Fruit fly (Drosophila melanogaster) whole organism, embryonic: Measurements from ENCODE around the gene Mtr3.

Experiments used
- Adf1 ChIP-seq: fragments of 200-800 bp; sonication (Bioruptor generic); IDR thresholded peaks from 2 replicates; pipeline ENCODE4 v1.3.6; 2022; ENCODE audit warnings: missing biosample characterization, missing genetic modification characterization
- Awh ChIP-seq: fragments of 200-800 bp; sonication (Bioruptor generic); IDR thresholded peaks from 2 replicates; pipeline ENCODE4, ENCODE4 v1.3.6; 2022; ENCODE audit warnings: missing biosample characterization, missing genetic modification characterization
- Bdp1 ChIP-seq: fragments of 200-800 bp; sonication (Bioruptor generic); optimal IDR thresholded peaks from 3 replicates; lab custom pipeline; 2016; ENCODE audit warnings: missing biosample characterization, missing genetic modification characterization
- CG10267 ChIP-seq: fragments of 200-800 bp; sonication (Bioruptor generic); optimal IDR thresholded peaks from 2 replicates; lab custom pipeline; 2018; ENCODE audit warnings: missing biosample characterization, mild to moderate bottlenecking, missing genetic modification characterization, moderate library complexity
- CG10321 ChIP-seq: fragments of 200-800 bp; sonication (Bioruptor generic); IDR thresholded peaks from 2 replicates; pipeline ENCODE4 v1.3.6; 2022; ENCODE audit warnings: missing biosample characterization, missing genetic modification characterization
- CG11247 ChIP-seq: fragments of 200-800 bp; sonication (Bioruptor generic); IDR thresholded peaks from 2 replicates; pipeline ENCODE4 v1.3.6; 2022; ENCODE audit warnings: missing biosample characterization, missing genetic modification characterization
- CG11695 ChIP-seq: fragments of 200-800 bp; sonication (Bioruptor generic); IDR thresholded peaks from 3 replicates; pipeline ENCODE4 v1.3.6; 2022; ENCODE audit warnings: missing biosample characterization, missing genetic modification characterization
- CG12071 ChIP-seq: fragments of 200-800 bp; sonication (Bioruptor generic); optimal IDR thresholded peaks from 3 replicates; lab custom pipeline; 2018; ENCODE audit warnings: missing biosample characterization, mild to moderate bottlenecking, missing genetic modification characterization
- CG12391 ChIP-seq: fragments of 200-800 bp; sonication (Bioruptor generic); optimal IDR thresholded peaks from 3 replicates; lab custom pipeline; 2018; ENCODE audit warnings: missing biosample characterization, mild to moderate bottlenecking, missing genetic modification characterization, moderate library complexity
- CG13775 ChIP-seq: fragments of 200-800 bp; sonication (Bioruptor generic); optimal IDR thresholded peaks from 3 replicates; lab custom pipeline; 2017; ENCODE audit warnings: missing biosample characterization, mild to moderate bottlenecking, missing genetic modification characterization
- CG15514 ChIP-seq: fragments of 200-800 bp; sonication (Bioruptor generic); optimal IDR thresholded peaks from 3 replicates; lab custom pipeline; 2017; ENCODE audit warnings: missing biosample characterization, missing genetic modification characterization, mild to moderate bottlenecking, moderate library complexity, missing genetic modification reagents
- CG1603 ChIP-seq: fragments of 200-800 bp; sonication (Bioruptor generic); optimal IDR thresholded peaks from 2 replicates; lab custom pipeline; 2019; ENCODE audit warnings: missing biosample characterization, mild to moderate bottlenecking, missing genetic modification characterization, moderate library complexity
- CG16863 ChIP-seq: fragments of 200-800 bp; sonication (Bioruptor generic); optimal IDR thresholded peaks from 3 replicates; lab custom pipeline; 2016; ENCODE audit warnings: missing biosample characterization, missing genetic modification characterization
- CG17802 ChIP-seq: fragments of 200-800 bp; sonication (Bioruptor generic); optimal IDR thresholded peaks from 2 replicates; lab custom pipeline; 2018; ENCODE audit warnings: missing biosample characterization, mild to moderate bottlenecking, missing genetic modification characterization, moderate library complexity
- CG1832 ChIP-seq: fragments of 200-800 bp; sonication (Bioruptor generic); optimal IDR thresholded peaks from 2 replicates; lab custom pipeline; 2017; ENCODE audit warnings: missing biosample characterization, mild to moderate bottlenecking, missing genetic modification characterization, inconsistent platforms
- CG2116 ChIP-seq: fragments of 200-800 bp; sonication (Bioruptor generic); optimal IDR thresholded peaks from 3 replicates; lab custom pipeline; 2018; ENCODE audit warnings: missing biosample characterization, mild to moderate bottlenecking, missing genetic modification characterization
- CG34422 ChIP-seq: fragments of 200-800 bp; sonication (Bioruptor generic); IDR thresholded peaks from 3 replicates; pipeline ENCODE4 v1.3.6; 2022; ENCODE audit warnings: missing biosample characterization, missing genetic modification characterization
- CG4328 ChIP-seq: fragments of 200-800 bp; sonication (Bioruptor generic); optimal IDR thresholded peaks from 3 replicates; lab custom pipeline; 2017; ENCODE audit warnings: missing biosample characterization, missing genetic modification reagents, missing genetic modification characterization
- CG4707 ChIP-seq: fragments of 200-800 bp; sonication (Bioruptor generic); optimal IDR thresholded peaks from 2 replicates; lab custom pipeline; 2018; ENCODE audit warnings: missing biosample characterization, mild to moderate bottlenecking, missing genetic modification characterization, moderate library complexity
- CG6175 ChIP-seq: fragments of 200-800 bp; sonication (Bioruptor generic); IDR thresholded peaks from 3 replicates; pipeline ENCODE4 v1.3.6; 2022; ENCODE audit warnings: missing biosample characterization, missing genetic modification characterization
- CG6689 ChIP-seq: fragments of 200-800 bp; sonication (Bioruptor generic); IDR thresholded peaks from 2 replicates; pipeline ENCODE4 v1.3.6; 2022; ENCODE audit warnings: missing biosample characterization, missing genetic modification characterization
- CG7839 ChIP-seq: fragments of 200-800 bp; sonication (Bioruptor generic); optimal IDR thresholded peaks from 3 replicates; lab custom pipeline; 2018; ENCODE audit warnings: missing biosample characterization, mild to moderate bottlenecking, missing genetic modification characterization, moderate library complexity
- CG9437 ChIP-seq: fragments of 200-800 bp; sonication (Bioruptor generic); optimal IDR thresholded peaks from 2 replicates; lab custom pipeline; 2018; ENCODE audit warnings: missing biosample characterization, mild to moderate bottlenecking, missing genetic modification characterization
- CHES-1-like ChIP-seq: fragments of 200-800 bp; sonication (Bioruptor generic); optimal IDR thresholded peaks from 2 replicates; lab custom pipeline; 2016; ENCODE audit warnings: missing biosample characterization, missing genetic modification characterization
- CTCF ChIP-seq: fragments of 200-800 bp; sonication (Bioruptor generic); optimal IDR thresholded peaks from 2 replicates; lab custom pipeline; 2017; ENCODE audit warnings: missing biosample characterization, mild to moderate bottlenecking, missing genetic modification characterization, moderate library complexity
- D ChIP-seq, 2 experiments: fragments of 200-800 bp in 1 of 2; fragments of >200 bp in 1 of 2; sonication (Bioruptor generic) in 1 of 2; optimal IDR thresholded peaks; 2 replicates in 1 of 2; 3 replicates in 1 of 2; lab custom pipeline; 2017; ENCODE audit warnings: mild to moderate bottlenecking in 1 of 2, missing biosample characterization in 1 of 2, missing genetic modification characterization in 1 of 2, missing genetic modification reagents in 1 of 2
- D19B ChIP-seq: fragments of 200-800 bp; sonication (Bioruptor generic); optimal IDR thresholded peaks from 2 replicates; lab custom pipeline; 2017; ENCODE audit warnings: missing biosample characterization, mild to moderate bottlenecking, missing genetic modification characterization
- E2f1 ChIP-seq: fragments of 200-800 bp; sonication (Bioruptor generic); IDR thresholded peaks from 2 replicates; pipeline ENCODE4 v1.3.6; 2022; ENCODE audit warnings: missing biosample characterization, missing genetic modification characterization
- HLH54F ChIP-seq: fragments of 200-800 bp; sonication (Bioruptor generic); optimal IDR thresholded peaks from 3 replicates; lab custom pipeline; 2016; ENCODE audit warnings: missing biosample characterization, missing genetic modification characterization
- HLHmδ ChIP-seq: fragments of 200-800 bp; sonication (Bioruptor generic); optimal IDR thresholded peaks from 2 replicates; lab custom pipeline; 2018; ENCODE audit warnings: missing biosample characterization, mild to moderate bottlenecking, missing genetic modification characterization, moderate library complexity
- Hsf ChIP-seq: fragments of 200-800 bp; sonication (Bioruptor generic); optimal IDR thresholded peaks from 3 replicates; lab custom pipeline; 2016; ENCODE audit warnings: missing biosample characterization, missing genetic modification characterization
- NfI ChIP-seq: fragments of 200-800 bp; sonication (Bioruptor generic); optimal IDR thresholded peaks from 3 replicates; lab custom pipeline; 2018; ENCODE audit warnings: missing biosample characterization, mild to moderate bottlenecking, missing genetic modification characterization, moderate library complexity
- Ravus ChIP-seq: fragments of 200-800 bp; sonication (Bioruptor generic); IDR thresholded peaks from 2 replicates; pipeline ENCODE4 v1.3.6; 2022; ENCODE audit warnings: missing biosample characterization, missing genetic modification characterization
- Tbp ChIP-seq: fragments of >200 bp; optimal IDR thresholded peaks from 2 replicates; lab custom pipeline; 2018; ENCODE audit warnings: missing biosample characterization, missing genetic modification characterization
- al ChIP-seq: fragments of 200-800 bp; sonication (Bioruptor generic); IDR thresholded peaks from 2 replicates; pipeline ENCODE4 v1.3.6; 2022; ENCODE audit warnings: missing biosample characterization, missing genetic modification characterization
- br ChIP-seq: fragments of >200 bp; optimal IDR thresholded peaks from 2 replicates; lab custom pipeline; 2017
- fd3F ChIP-seq: fragments of 200-800 bp; sonication (Bioruptor generic); optimal IDR thresholded peaks from 2 replicates; lab custom pipeline; 2018; ENCODE audit warnings: missing biosample characterization, mild to moderate bottlenecking, missing genetic modification characterization, moderate library complexity
- fd96Cb ChIP-seq: fragments of 200-800 bp; sonication (Bioruptor generic); optimal IDR thresholded peaks from 2 replicates; lab custom pipeline; 2018; ENCODE audit warnings: missing biosample characterization, mild to moderate bottlenecking, missing genetic modification characterization, moderate library complexity
- grn ChIP-seq: fragments of 200-800 bp; sonication (Bioruptor generic); optimal IDR thresholded peaks from 3 replicates; lab custom pipeline; 2017; ENCODE audit warnings: missing biosample characterization, missing genetic modification characterization
- hth ChIP-seq: fragments of >200 bp; optimal IDR thresholded peaks from 2 replicates; lab custom pipeline; 2017; ENCODE audit warnings: inconsistent platforms
- kah ChIP-seq: fragments of 200-800 bp; sonication (Bioruptor generic); optimal IDR thresholded peaks from 2 replicates; lab custom pipeline; 2018; ENCODE audit warnings: missing biosample characterization, mild to moderate bottlenecking, missing genetic modification characterization
- knrl ChIP-seq: fragments of 200-800 bp; sonication (Bioruptor generic); IDR thresholded peaks from 3 replicates; pipeline ENCODE4 v1.3.6; 2022; ENCODE audit warnings: missing biosample characterization, missing genetic modification characterization; ENCODE audit not compliant: partially characterized antibody
- sima ChIP-seq: fragments of 200-800 bp; sonication (Bioruptor generic); optimal IDR thresholded peaks from 2 replicates; lab custom pipeline; 2016; ENCODE audit warnings: missing biosample characterization, missing genetic modification characterization
- stc ChIP-seq: fragments of 200-800 bp; sonication (Bioruptor generic); IDR thresholded peaks from 2 replicates; pipeline ENCODE4 v1.3.6; 2022; ENCODE audit warnings: missing biosample characterization, missing genetic modification characterization
- tio ChIP-seq: fragments of 200-800 bp; sonication (Bioruptor generic); optimal IDR thresholded peaks from 2 replicates; lab custom pipeline; 2017; ENCODE audit warnings: missing biosample characterization, missing genetic modification characterization, inconsistent platforms
- tll ChIP-seq, 2 experiments: fragments of 200-800 bp in 1 of 2; fragments of >200 bp in 1 of 2; sonication (Bioruptor generic) in 1 of 2; optimal IDR thresholded peaks; 2 replicates each; lab custom pipeline; 2017 to 2019; ENCODE audit warnings: missing biosample characterization in 2 of 2, missing genetic modification characterization in 2 of 2, mild to moderate bottlenecking in 1 of 2, moderate library complexity in 1 of 2
- trem ChIP-seq: fragments of 200-800 bp; optimal IDR thresholded peaks from 3 replicates; lab custom pipeline; 2019; ENCODE audit warnings: missing biosample characterization, mild to moderate bottlenecking, missing genetic modification characterization, moderate library complexity
- trh ChIP-seq: fragments of 200-800 bp; sonication (Bioruptor generic); optimal IDR thresholded peaks from 2 replicates; lab custom pipeline; 2016; ENCODE audit warnings: missing biosample characterization, missing genetic modification characterization
- vfl ChIP-seq: fragments of 200-800 bp; sonication (Bioruptor generic); optimal IDR thresholded peaks from 2 replicates; lab custom pipeline; 2016; ENCODE audit warnings: missing biosample characterization, missing genetic modification characterization

The Mtr3 gene

dm6 chr3L:19906780-19907705 is 6.5 kb downstream of the Mtr3 start (continued):
- TF ChIP-seq CG34422 (GFP tag; lab: Robert Waterston, UW) = peak; percentile 42; the same call in 2 of the 3 replicates
- TF ChIP-seq CG1832 (GFP tag; lab: Kevin White, UChicago) = no peak
- no peak for TF ChIP-seq CG10267 (tag; lab: Kevin White, UChicago)
- TF ChIP-seq CG16863 = peak; percentile 62
- peak; percentile 0 for TF ChIP-seq HLH54F
- TF ChIP-seq D (optimal IDR thresholded peaks at IDR 0.05; lab: Kevin White, UChicago) = peak; percentile 65
- TF ChIP-seq D (GFP tag; optimal IDR thresholded peaks at IDR 0.05; lab: Kevin White, UChicago) = peak; percentile 62
- no peak for TF ChIP-seq br
- TF ChIP-seq fd3F (GFP tag; lab: Kevin White, UChicago) = peak; percentile 64
- peak; percentile 27 for TF ChIP-seq CG7839 (tag; lab: Kevin White, UChicago)
- TF ChIP-seq CG15514 = peak; percentile 73
- peak; percentile 79 for TF ChIP-seq CG11247 (GFP tag; lab: Robert Waterston, UW)
- peak; percentile 15 for TF ChIP-seq trh
- TF ChIP-seq HLHmδ (GFP tag; lab: Kevin White, UChicago) = peak; percentile 66
- no peak for TF ChIP-seq knrl (GFP tag; lab: Robert Waterston, UW)
- 0 out of 2 replicates have a peak, but pooled peaks have one; percentile 29 for TF ChIP-seq Adf1 (GFP tag; lab: Robert Waterston, UW)
- peak; percentile 74 for TF ChIP-seq CG4328 (GFP tag; lab: Kevin White, UChicago)
- peak; percentile 10 for TF ChIP-seq Bdp1 (GFP tag; lab: Kevin White, UChicago)
- peak; percentile 78 for TF ChIP-seq CHES-1-like (GFP tag; lab: Kevin White, UChicago)
- TF ChIP-seq fd96Cb (tag; lab: Kevin White, UChicago) = peak; percentile 44
- TF ChIP-seq CG11695 (GFP tag; lab: Robert Waterston, UW) = peak; percentile 80
- TF ChIP-seq sima (GFP tag; lab: Kevin White, UChicago) = no peak
- TF ChIP-seq CG6689 (GFP tag; lab: Robert Waterston, UW) = peak; percentile 23; the same call in 1 of the 2 replicates
- peak; percentile 33 for TF ChIP-seq CG12391
- peak; percentile 12 for TF ChIP-seq grn (GFP tag; lab: Kevin White, UChicago)
- TF ChIP-seq CG10321 = peak; percentile 92
- peak; percentile 98 for TF ChIP-seq kah (GFP tag; lab: Kevin White, UChicago)
- peak; percentile 13 for TF ChIP-seq trem
- peak; percentile 57; the same call in 1 of the 2 replicates for TF ChIP-seq E2f1
- peak; percentile 16 for TF ChIP-seq CTCF (GFP tag; lab: Kevin White, UChicago)
- peak; percentile 37 for TF ChIP-seq CG13775 (GFP tag; lab: Kevin White, UChicago)
- TF ChIP-seq CG17802 = peak; percentile 24
- TF ChIP-seq CG2116 (GFP tag; lab: Kevin White, UChicago) = peak; percentile 8
- TF ChIP-seq Tbp (GFP tag; lab: Kevin White, UChicago) = no peak
- TF ChIP-seq CG4707 = peak; percentile 67
- TF ChIP-seq NfI (GFP tag; lab: Kevin White, UChicago) = peak; percentile 44
- TF ChIP-seq Ravus (GFP tag; lab: Robert Waterston, UW) = no peak; the same call in 1 of the 2 replicates
- peak; percentile 58 for TF ChIP-seq Hsf
- peak in 1 of 2 experiments; percentile 61 for TF ChIP-seq tll (GFP tag; optimal IDR thresholded peaks at IDR 0.05; lab: Kevin White, UChicago)
- TF ChIP-seq vfl (GFP tag; lab: Kevin White, UChicago) = no peak
- TF ChIP-seq CG12071 = peak; percentile 90
- TF ChIP-seq stc (GFP tag; lab: Robert Waterston, UW) = peak; percentile 66
- TF ChIP-seq CG9437 (GFP tag; lab: Kevin White, UChicago) = no peak
- TF ChIP-seq al (GFP tag; lab: Robert Waterston, UW) = no peak
- TF ChIP-seq hth (lab: Kevin White, UChicago) = no peak
- TF ChIP-seq CG1603 (tag; lab: Kevin White, UChicago) = peak; percentile 81
- TF ChIP-seq tio (GFP tag; lab: Kevin White, UChicago) = no peak
- peak; percentile 82 for TF ChIP-seq Awh
- no peak for TF ChIP-seq CG6175 (GFP tag; lab: Robert Waterston, UW)
- TF ChIP-seq D19B (GFP tag; lab: Kevin White, UChicago) = no peak
